Fruit fly (Drosophila melanogaster) whole organism, embryonic: ENCODE results near the gene Pif1B.

ENCODE experiments used
- Ada2b ChIP-seq: fragments of 200-800 bp; sonication (Bioruptor generic); IDR thresholded peaks from 2 replicates; pipeline ENCODE4 v1.3.6; 2022; ENCODE audit warnings: missing biosample characterization, missing genetic modification characterization
- Atf-2 ChIP-seq: fragments of 200-800 bp; sonication (Bioruptor generic); optimal IDR thresholded peaks from 2 replicates; lab custom pipeline; 2016; ENCODE audit warnings: missing biosample characterization, missing genetic modification characterization
- C15 ChIP-seq: fragments of 200-800 bp; sonication (Bioruptor generic); IDR thresholded peaks from 3 replicates; pipeline ENCODE4 v1.3.6; 2022; ENCODE audit warnings: missing biosample characterization, missing genetic modification characterization
- CG12299 ChIP-seq: fragments of 200-800 bp; sonication (Bioruptor generic); optimal IDR thresholded peaks from 2 replicates; lab custom pipeline; 2018; ENCODE audit warnings: missing biosample characterization, mild to moderate bottlenecking, missing genetic modification characterization
- CG12744 ChIP-seq: fragments of 200-800 bp; sonication (Bioruptor generic); optimal IDR thresholded peaks from 2 replicates; lab custom pipeline; 2016; ENCODE audit warnings: missing biosample characterization, missing genetic modification characterization
- CG13287 ChIP-seq: fragments of 200-800 bp; sonication (Bioruptor generic); IDR thresholded peaks from 2 replicates; pipeline ENCODE4 v1.3.6; 2022; ENCODE audit warnings: missing biosample characterization, missing genetic modification characterization; ENCODE audit not compliant: partially characterized antibody
- CG15696 ChIP-seq: fragments of 200-800 bp; sonication (Bioruptor generic); optimal IDR thresholded peaks from 2 replicates; lab custom pipeline; 2019; ENCODE audit warnings: missing biosample characterization, mild to moderate bottlenecking, missing genetic modification characterization, moderate library complexity
- CG17328 ChIP-seq: fragments of 200-800 bp; sonication (Bioruptor generic); IDR thresholded peaks from 2 replicates; pipeline ENCODE4 v1.3.6; 2022; ENCODE audit warnings: missing biosample characterization, missing genetic modification characterization
- CG1792 ChIP-seq: fragments of 200-800 bp; sonication (Bioruptor generic); optimal IDR thresholded peaks from 2 replicates; lab custom pipeline; 2016; ENCODE audit warnings: missing biosample characterization, missing genetic modification characterization
- CG18011 ChIP-seq: fragments of 200-800 bp; sonication (Bioruptor generic); optimal IDR thresholded peaks from 2 replicates; lab custom pipeline; 2017; ENCODE audit warnings: missing biosample characterization, missing genetic modification characterization, mild to moderate bottlenecking, moderate library complexity, missing genotype
- CG30403 ChIP-seq: fragments of 200-800 bp; sonication (Bioruptor generic); optimal IDR thresholded peaks from 3 replicates; lab custom pipeline; 2016; ENCODE audit warnings: missing biosample characterization, missing genetic modification characterization
- CG31388 ChIP-seq: fragments of 200-800 bp; sonication (Bioruptor generic); optimal IDR thresholded peaks from 2 replicates; lab custom pipeline; 2016; ENCODE audit warnings: missing biosample characterization, missing genetic modification characterization
- CG4617 ChIP-seq: fragments of 200-800 bp; sonication (Bioruptor generic); optimal IDR thresholded peaks from 3 replicates; lab custom pipeline; 2016; ENCODE audit warnings: missing biosample characterization, missing genetic modification characterization, borderline replicate concordance
- CG4820 ChIP-seq: fragments of 200-800 bp; sonication (Bioruptor generic); optimal IDR thresholded peaks from 3 replicates; lab custom pipeline; 2016; ENCODE audit warnings: missing biosample characterization, missing genetic modification characterization
- CG7271 ChIP-seq: fragments of 200-800 bp; sonication (Bioruptor generic); optimal IDR thresholded peaks from 2 replicates; lab custom pipeline; 2018; ENCODE audit warnings: missing biosample characterization, mild to moderate bottlenecking, missing genetic modification characterization, moderate library complexity
- CG8388 ChIP-seq: fragments of 200-800 bp; sonication (Bioruptor generic); optimal IDR thresholded peaks from 2 replicates; lab custom pipeline; 2019; ENCODE audit warnings: missing biosample characterization, mild to moderate bottlenecking, missing genetic modification characterization, moderate library complexity
- CG8924 ChIP-seq: fragments of 200-800 bp; optimal IDR thresholded peaks from 3 replicates; lab custom pipeline; 2019; ENCODE audit warnings: missing biosample characterization, mild to moderate bottlenecking, missing genetic modification characterization, moderate library complexity
- CG9215 ChIP-seq: fragments of 200-800 bp; sonication (Bioruptor generic); IDR thresholded peaks from 2 replicates; pipeline ENCODE4 v1.3.6; 2022; ENCODE audit warnings: missing biosample characterization, missing genetic modification characterization
- CG9876 ChIP-seq: fragments of 200-800 bp; sonication (Bioruptor generic); optimal IDR thresholded peaks from 2 replicates; lab custom pipeline; 2016; ENCODE audit warnings: missing biosample characterization, missing genetic modification characterization
- CHES-1-like ChIP-seq: fragments of 200-800 bp; sonication (Bioruptor generic); optimal IDR thresholded peaks from 2 replicates; lab custom pipeline; 2016; ENCODE audit warnings: missing biosample characterization, missing genetic modification characterization
- CTCF ChIP-seq: fragments of 200-800 bp; sonication (Bioruptor generic); optimal IDR thresholded peaks from 2 replicates; lab custom pipeline; 2017; ENCODE audit warnings: missing biosample characterization, mild to moderate bottlenecking, missing genetic modification characterization, moderate library complexity
- Camta ChIP-seq: fragments of 200-800 bp; sonication (Bioruptor generic); optimal IDR thresholded peaks from 2 replicates; lab custom pipeline; 2016; ENCODE audit warnings: missing biosample characterization, missing genetic modification characterization
- HLH54F ChIP-seq: fragments of 200-800 bp; sonication (Bioruptor generic); optimal IDR thresholded peaks from 3 replicates; lab custom pipeline; 2016; ENCODE audit warnings: missing biosample characterization, missing genetic modification characterization
- Hr51 ChIP-seq, 2 experiments: fragments of 200-800 bp; sonication (Bioruptor generic); optimal IDR thresholded peaks; 2 replicates in 1 of 2; 3 replicates in 1 of 2; lab custom pipeline; 2016 to 2018; ENCODE audit warnings: missing biosample characterization in 2 of 2, missing genetic modification characterization in 2 of 2, mild to moderate bottlenecking in 1 of 2, moderate library complexity in 1 of 2
- Nf-YC ChIP-seq: fragments of 200-800 bp; optimal IDR thresholded peaks from 3 replicates; lab custom pipeline; 2019; ENCODE audit warnings: missing biosample characterization, mild to moderate bottlenecking, missing genetic modification characterization, moderate library complexity
- NfI ChIP-seq: fragments of 200-800 bp; sonication (Bioruptor generic); optimal IDR thresholded peaks from 3 replicates; lab custom pipeline; 2018; ENCODE audit warnings: missing biosample characterization, mild to moderate bottlenecking, missing genetic modification characterization, moderate library complexity
- Sox102F ChIP-seq: fragments of 200-800 bp; sonication (Bioruptor generic); optimal IDR thresholded peaks from 2 replicates; lab custom pipeline; 2018; ENCODE audit warnings: missing biosample characterization, mild to moderate bottlenecking, missing genetic modification characterization, moderate library complexity
- bsh ChIP-seq, 2 experiments: fragments of 200-800 bp; sonication (Bioruptor generic); optimal IDR thresholded peaks; 2 replicates each; lab custom pipeline; 2017 to 2018; ENCODE audit warnings: mild to moderate bottlenecking in 2 of 2, missing biosample characterization in 2 of 2, missing genetic modification characterization in 2 of 2, moderate library complexity in 1 of 2
- cad ChIP-seq: fragments of >200 bp; optimal IDR thresholded peaks from 2 replicates; lab custom pipeline; 2017; ENCODE audit warnings: missing biosample characterization, missing genetic modification characterization
- cwo ChIP-seq: fragments of 200-800 bp; sonication (Bioruptor generic); optimal IDR thresholded peaks from 3 replicates; lab custom pipeline; 2017; ENCODE audit warnings: missing biosample characterization, missing genetic modification characterization, mild to moderate bottlenecking, moderate library complexity, missing genetic modification reagents
- fd3F ChIP-seq: fragments of 200-800 bp; sonication (Bioruptor generic); optimal IDR thresholded peaks from 2 replicates; lab custom pipeline; 2018; ENCODE audit warnings: missing biosample characterization, mild to moderate bottlenecking, missing genetic modification characterization, moderate library complexity
- fd64A ChIP-seq: fragments of 200-800 bp; sonication (Bioruptor generic); optimal IDR thresholded peaks from 3 replicates; lab custom pipeline; 2018; ENCODE audit warnings: missing biosample characterization, mild to moderate bottlenecking, missing genetic modification characterization
- fd96Cb ChIP-seq: fragments of 200-800 bp; sonication (Bioruptor generic); optimal IDR thresholded peaks from 2 replicates; lab custom pipeline; 2018; ENCODE audit warnings: missing biosample characterization, mild to moderate bottlenecking, missing genetic modification characterization, moderate library complexity
- gem ChIP-seq: fragments of 200-800 bp; sonication (Bioruptor generic); optimal IDR thresholded peaks from 2 replicates; lab custom pipeline; 2019; ENCODE audit warnings: missing biosample characterization, mild to moderate bottlenecking, missing genetic modification characterization, moderate library complexity
- gsb-n ChIP-seq: fragments of 200-800 bp; sonication (Bioruptor generic); optimal IDR thresholded peaks from 3 replicates; lab custom pipeline; 2018; ENCODE audit warnings: missing biosample characterization, mild to moderate bottlenecking, missing genetic modification characterization
- ham ChIP-seq: fragments of 200-800 bp; sonication (Bioruptor generic); IDR thresholded peaks from 2 replicates; pipeline ENCODE4 v1.3.6; 2022; ENCODE audit warnings: missing biosample characterization, missing genetic modification characterization
- hb ChIP-seq: fragments of 200-800 bp; sonication (Bioruptor generic); IDR thresholded peaks from 3 replicates; pipeline ENCODE4 v1.3.6; 2022; ENCODE audit warnings: missing biosample characterization, missing genetic modification characterization; ENCODE audit not compliant: partially characterized antibody
- hkb ChIP-seq, 2 experiments: fragments of 200-800 bp in 1 of 2; fragments of >200 bp in 1 of 2; sonication (Bioruptor generic) in 1 of 2; IDR thresholded peaks in 1 of 2; optimal IDR thresholded peaks in 1 of 2; 2 replicates each; pipeline versions ENCODE4 v1.3.6 to Lab custom; 2017 to 2022; ENCODE audit warnings: missing biosample characterization in 1 of 2, missing genetic modification characterization in 1 of 2
- insv ChIP-seq, 2 experiments: fragments of 200-800 bp; sonication (Bioruptor generic); optimal IDR thresholded peaks; 3 replicates each; lab custom pipeline; 2016 to 2018; ENCODE audit warnings: missing biosample characterization in 2 of 2, missing genetic modification characterization in 2 of 2
- pb ChIP-seq: fragments of 200-800 bp; sonication (Bioruptor generic); optimal IDR thresholded peaks from 3 replicates; lab custom pipeline; 2016; ENCODE audit warnings: missing biosample characterization, missing genetic modification characterization
- pzg ChIP-seq: fragments of 200-800 bp; sonication (Bioruptor generic); optimal IDR thresholded peaks from 3 replicates; lab custom pipeline; 2018; ENCODE audit warnings: missing biosample characterization, mild to moderate bottlenecking, missing genetic modification characterization, moderate library complexity
- repo ChIP-seq: fragments of 200-800 bp; sonication (Bioruptor generic); optimal IDR thresholded peaks from 2 replicates; lab custom pipeline; 2016; ENCODE audit warnings: missing biosample characterization, missing genetic modification characterization
- sima ChIP-seq: fragments of 200-800 bp; sonication (Bioruptor generic); optimal IDR thresholded peaks from 2 replicates; lab custom pipeline; 2016; ENCODE audit warnings: missing biosample characterization, missing genetic modification characterization
- sqz ChIP-seq: fragments of 200-800 bp; sonication (Bioruptor generic); optimal IDR thresholded peaks from 3 replicates; lab custom pipeline; 2018; ENCODE audit warnings: missing biosample characterization, mild to moderate bottlenecking, missing genetic modification characterization
- stwl ChIP-seq: fragments of 200-800 bp; sonication (Bioruptor generic); optimal IDR thresholded peaks from 3 replicates; lab custom pipeline; 2018; ENCODE audit warnings: missing biosample characterization, mild to moderate bottlenecking, missing genetic modification characterization, moderate library complexity
- vnd ChIP-seq: fragments of 200-800 bp; sonication (Bioruptor generic); IDR thresholded peaks from 3 replicates; pipeline ENCODE4 v1.3.6; 2022; ENCODE audit warnings: missing biosample characterization, missing genetic modification characterization; ENCODE audit not compliant: partially characterized antibody
- wdn ChIP-seq: fragments of 200-800 bp; sonication (Bioruptor generic); IDR thresholded peaks from 2 replicates; pipeline ENCODE4 v1.3.6; 2022; ENCODE audit warnings: missing biosample characterization, missing genetic modification characterization
- zen2 ChIP-seq: fragments of 200-800 bp; sonication (Bioruptor generic); IDR thresholded peaks from 3 replicates; pipeline ENCODE4 v1.3.6; 2022; ENCODE audit warnings: missing biosample characterization, missing genetic modification characterization; ENCODE audit not compliant: partially characterized antibody

Pif1B gene

dm6 chr3R:8731597-8732263 lies 69.2 kb downstream of the Pif1B start, which contains the start of the genes M1BP and CG8202 (continued):
- TF ChIP-seq hkb (optimal IDR thresholded peaks at IDR 0.05; lab: Kevin White, UChicago) (no peak), hkb (GFP tag; IDR thresholded peaks at IDR 0.05; lab: Robert Waterston, UW) (peak; percentile 77), CG12299 (tag; lab: Kevin White, UChicago) (peak; percentile 78), cwo (GFP tag; lab: Kevin White, UChicago) (peak; percentile 87), sima (GFP tag; lab: Kevin White, UChicago) (no peak), Atf-2 (GFP tag; lab: Kevin White, UChicago) (no peak), bsh (GFP tag; optimal IDR thresholded peaks at IDR 0.05; lab: Kevin White, UChicago) (peak; percentile 67 to 86), CG17328 (no peak; the same call in 1 of the 2 replicates), Nf-YC (tag; lab: Kevin White, UChicago) (peak; percentile 88), vnd (GFP tag; lab: Robert Waterston, UW) (no peak), CG7271 (peak; percentile 35), CG18011 (peak; percentile 65), stwl (tag; lab: Kevin White, UChicago) (peak; percentile 27), CG31388 (GFP tag; lab: Kevin White, UChicago) (peak; percentile 67), CG8924 (tag; lab: Kevin White, UChicago) (peak; percentile 96), C15 (GFP tag; lab: Robert Waterston, UW) (no peak), fd3F (GFP tag; lab: Kevin White, UChicago) (peak; percentile 83), Camta (GFP tag; lab: Kevin White, UChicago) (peak; percentile 6), gem (peak; percentile 96), NfI (GFP tag; lab: Kevin White, UChicago) (peak; percentile 92), CG1792 (GFP tag; lab: Kevin White, UChicago) (peak; percentile 31), CG4820 (GFP tag; lab: Kevin White, UChicago) (peak; percentile 86), ham (GFP tag; lab: Robert Waterston, UW) (no peak), HLH54F (GFP tag; lab: Kevin White, UChicago) (peak; percentile 69), CG4617 (GFP tag; lab: Kevin White, UChicago) (peak; percentile 54), wdn (peak; percentile 53), CHES-1-like (GFP tag; lab: Kevin White, UChicago) (peak; percentile 27), hb (no peak), fd64A (GFP tag; lab: Kevin White, UChicago) (peak; percentile 18), Ada2b (GFP tag; lab: Robert Waterston, UW) (peak; percentile 55; the same call in 1 of the 2 replicates), gsb-n (tag; lab: Kevin White, UChicago) (peak; percentile 93), Hr51 (GFP tag; optimal IDR thresholded peaks at IDR 0.05; lab: Kevin White, UChicago) (peak; percentile 50 to 93), repo (GFP tag; lab: Kevin White, UChicago) (no peak), pb (GFP tag; lab: Kevin White, UChicago) (no peak), zen2 (no peak), CG8388 (GFP tag; lab: Kevin White, UChicago) (peak; percentile 91), CG30403 (peak; percentile 90), CG13287 (GFP tag; lab: Robert Waterston, UW) (no peak), insv (GFP tag; optimal IDR thresholded peaks at IDR 0.05; lab: Kevin White, UChicago) (peak in 1 of 2 experiments; percentile 74), cad (no peak), pzg (GFP tag; lab: Kevin White, UChicago) (peak; percentile 26), CG15696 (peak; percentile 91), CG12744 (GFP tag; lab: Kevin White, UChicago) (peak; percentile 31), fd96Cb (peak; percentile 90), CTCF (GFP tag; lab: Kevin White, UChicago) (peak; percentile 39), CG9876 (GFP tag; lab: Kevin White, UChicago) (peak; percentile 44), CG9215 (GFP tag; lab: Robert Waterston, UW) (peak; percentile 83), sqz (no peak), Sox102F (peak; percentile 91)
